Worm (Caenorhabditis elegans): Measurements from ENCODE around the gene nhr-211.

DNA sequence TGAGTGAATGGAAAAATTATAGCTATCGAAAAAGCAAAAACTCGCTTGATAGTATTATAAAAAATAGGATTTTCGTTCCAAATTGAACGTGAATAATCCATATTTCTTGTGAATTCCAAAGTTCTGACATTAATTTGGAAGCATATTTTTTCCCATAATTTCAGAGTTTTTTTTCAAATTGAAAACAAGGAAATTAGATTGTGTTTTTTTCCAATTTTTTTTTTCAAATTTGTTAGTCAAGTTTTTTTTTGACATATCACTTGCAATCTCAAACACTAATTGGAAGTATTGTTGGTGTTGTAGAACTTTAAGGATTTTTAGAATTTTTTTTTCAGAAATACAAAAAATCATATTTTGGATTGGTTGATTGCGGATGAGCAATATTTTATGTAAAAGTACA is 40.2 kb upstream of the nhr-211 start, which contains the start of gene srh-34:
- TF ChIP-seq T22C8.4 (GFP tag; IDR thresholded peaks at IDR 0.05): no peak
- no peak for TF ChIP-seq tab-1 (GFP tag; IDR thresholded peaks at IDR 0.05)
- no peak for TF ChIP-seq cog-1 (tag; optimal IDR thresholded peaks at IDR 0.05)
- no peak for TF ChIP-seq med-1 (GFP tag; optimal IDR thresholded peaks at IDR 0.05; ENCODE audit: insufficient read depth)

Measured in whole organism, midembryonic.